Fruit fly (Drosophila melanogaster) whole organism, prepupa: ENCODE results near the gene Cnep1r2.

Source experiments
- CG15336 ChIP-seq: fragments of 200-800 bp; sonication (Bioruptor generic); IDR thresholded peaks from 2 replicates; pipeline ENCODE4 v1.3.6; 2022; ENCODE audit warnings: missing biosample characterization, missing genetic modification characterization
- CG16779 ChIP-seq: fragments of 200-800 bp; sonication (Bioruptor generic); optimal IDR thresholded peaks from 3 replicates; lab custom pipeline; 2017; ENCODE audit warnings: missing biosample characterization, mild to moderate bottlenecking, missing genetic modification characterization
- CG34406 ChIP-seq: fragments of 200-800 bp; sonication (Bioruptor generic); optimal IDR thresholded peaks from 3 replicates; lab custom pipeline; 2016; ENCODE audit warnings: missing biosample characterization, missing genetic modification characterization
- CG6808 ChIP-seq: fragments of 200-800 bp; sonication (Bioruptor generic); optimal IDR thresholded peaks from 3 replicates; lab custom pipeline; 2017; ENCODE audit warnings: missing biosample characterization, missing genetic modification characterization, mild to moderate bottlenecking, moderate library complexity, missing genetic modification reagents
- Eip93F ChIP-seq: fragments of 200-800 bp; sonication (Bioruptor generic); optimal IDR thresholded peaks from 2 replicates; lab custom pipeline; 2016; ENCODE audit warnings: missing biosample characterization, mild to moderate bottlenecking, missing genetic modification characterization
- acj6 ChIP-seq: fragments of 200-800 bp; sonication (Bioruptor generic); optimal IDR thresholded peaks from 3 replicates; lab custom pipeline; 2016; ENCODE audit warnings: missing biosample characterization, missing genetic modification characterization
- dac ChIP-seq: fragments of 200-800 bp; sonication (Bioruptor generic); optimal IDR thresholded peaks from 2 replicates; lab custom pipeline; 2017; ENCODE audit warnings: missing biosample characterization, mild to moderate bottlenecking, missing genetic modification characterization
- esn ChIP-seq: fragments of 200-800 bp; sonication (Bioruptor generic); optimal IDR thresholded peaks from 2 replicates; lab custom pipeline; 2016; ENCODE audit warnings: missing biosample characterization, mild to moderate bottlenecking, missing genetic modification characterization, moderate library complexity

DNA sequence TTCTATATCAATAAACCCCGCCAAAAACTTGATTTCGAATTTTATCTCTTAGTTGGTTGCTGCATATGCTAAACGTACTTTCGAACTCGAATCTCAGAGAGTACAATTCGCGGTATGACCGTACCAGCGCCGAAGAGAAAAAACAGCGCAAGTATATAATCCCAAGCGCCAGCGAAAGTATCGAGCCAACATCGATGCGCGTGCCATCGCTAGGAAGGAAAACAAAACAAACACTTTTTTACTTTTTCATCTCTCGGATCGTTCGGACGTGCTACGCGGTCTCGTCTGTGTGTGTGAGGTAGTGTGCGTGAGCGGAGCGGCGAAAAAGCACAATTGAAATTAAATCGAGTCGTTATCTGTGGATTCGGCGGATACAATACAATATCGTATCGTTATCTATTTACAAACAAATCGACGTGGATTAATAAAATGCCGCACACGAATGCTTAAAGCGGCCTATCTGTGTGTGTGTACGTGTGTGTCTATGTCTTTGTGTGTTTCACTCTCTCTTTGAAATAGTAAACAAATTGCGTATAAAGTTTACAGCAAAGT, 26.6 kb downstream of the Cnep1r2 start, which contains the start of gene simj:
- peak; percentile 17 for TF ChIP-seq CG34406 (GFP tag; lab: Kevin White, UChicago)
- peak; percentile 24 for TF ChIP-seq esn (GFP tag; lab: Kevin White, UChicago)
- TF ChIP-seq Eip93F: peak; percentile 50
- TF ChIP-seq dac (GFP tag; lab: Kevin White, UChicago): no peak
- TF ChIP-seq CG6808 (GFP tag; lab: Kevin White, UChicago): peak; percentile 42
- TF ChIP-seq acj6: peak; percentile 10
- TF ChIP-seq CG16779: peak; percentile 67
- TF ChIP-seq CG15336: peak; percentile 57; the same call in 1 of the 2 replicates
